Worm (Caenorhabditis elegans): ENCODE results near the gene frpr-5.

frpr-5 gene

DNA sequence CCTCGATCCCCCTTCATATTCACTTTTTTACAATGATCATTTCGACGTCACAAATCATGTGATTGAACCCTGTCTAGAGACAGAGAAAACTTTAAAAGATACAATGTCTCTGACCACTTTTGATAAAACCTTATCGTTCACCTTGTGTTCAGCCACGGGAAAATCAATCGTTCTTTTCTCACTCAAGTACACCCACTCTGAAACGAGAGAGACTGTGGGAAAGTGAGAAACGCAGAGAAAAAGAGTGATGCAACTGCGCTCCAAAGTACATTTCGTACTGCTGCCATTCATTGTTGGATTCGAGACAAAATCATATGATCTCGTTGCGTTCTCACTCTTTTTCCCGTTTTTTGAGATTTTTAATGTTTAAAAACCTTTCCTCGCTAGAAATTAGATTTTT lies 29.3 kb upstream of the frpr-5 start (continued):
- TF ChIP-seq C16A3.4 (tag; optimal IDR thresholded peaks at IDR 0.05) (peak; percentile 95), nhr-71 (tag; optimal IDR thresholded peaks at IDR 0.05) (peak; percentile 97), fkh-8 (tag; optimal IDR thresholded peaks at IDR 0.05) (peak; percentile 77), elt-2 (tag; optimal IDR thresholded peaks at IDR 0.05) (peak; percentile 92), pax-3 (tag; optimal IDR thresholded peaks at IDR 0.05) (peak; percentile 93), egl-13 (tag; optimal IDR thresholded peaks at IDR 0.05) (peak; percentile 69), lsy-2 (tag; optimal IDR thresholded peaks at IDR 0.05) (peak; percentile 86 to 92), aly-2 (tag; optimal IDR thresholded peaks at IDR 0.05) (peak; percentile 67), xbp-1 (tag; optimal IDR thresholded peaks at IDR 0.05) (peak; percentile 88), efl-1 (optimal IDR thresholded peaks at IDR 0.05) (peak; percentile 86 to 89), efl-1 (GFP tag; optimal IDR thresholded peaks at IDR 0.05 in 1 of 2) (peak; percentile 81 to 98), rnt-1 (tag; optimal IDR thresholded peaks at IDR 0.05) (peak; percentile 90), lin-39 (tag; optimal IDR thresholded peaks at IDR 0.05) (peak; percentile 7), zip-4 (GFP tag; optimal IDR thresholded peaks at IDR 0.05) (peak; percentile 56), isw-1 (GFP tag; IDR thresholded peaks at IDR 0.05) (peak; percentile 66), C04F5.9 (tag; optimal IDR thresholded peaks at IDR 0.05) (peak; percentile 66), nhr-11 (tag; optimal IDR thresholded peaks at IDR 0.05) (peak; percentile 42), ztf-11 (tag; optimal IDR thresholded peaks at IDR 0.05) (peak in 1 of 2 experiments; percentile 2), elt-3 (tag; optimal IDR thresholded peaks at IDR 0.05) (peak in 5 of 6 experiments; percentile 12 to 97 (median 83)), nhr-90 (tag; optimal IDR thresholded peaks at IDR 0.05; ENCODE audit: poor library complexity) (peak; percentile 92), skn-1 (tag; optimal IDR thresholded peaks at IDR 0.05) (peak; percentile 56), ceh-88 (GFP tag; IDR thresholded peaks at IDR 0.05) (0 out of 2 replicates have a peak, but pooled peaks have one; percentile 33), dsc-1 (tag; optimal IDR thresholded peaks at IDR 0.05) (peak; percentile 78), nhr-47 (tag; optimal IDR thresholded peaks at IDR 0.05) (peak; percentile 90), ets-5 (GFP tag; IDR thresholded peaks at IDR 0.05) (no peak), zag-1 (tag; optimal IDR thresholded peaks at IDR 0.05) (no peak), nhr-85 (tag) (peak; percentile 96), nhr-12 (tag; optimal IDR thresholded peaks at IDR 0.05) (no peak), snu-23 (GFP tag; optimal IDR thresholded peaks at IDR 0.05) (peak; percentile 96), fos-1 (tag; optimal IDR thresholded peaks at IDR 0.05) (peak; percentile 88), alr-1 (tag; optimal IDR thresholded peaks at IDR 0.05; ENCODE audit: borderline replicate concordance) (no peak), mep-1 (tag; optimal IDR thresholded peaks at IDR 0.05) (peak; percentile 93), ceh-90 (tag; optimal IDR thresholded peaks at IDR 0.05) (peak; percentile 50), nhr-237 (tag; optimal IDR thresholded peaks at IDR 0.05) (peak; percentile 43), nhr-77 (tag; optimal IDR thresholded peaks at IDR 0.05) (peak; percentile 85), tbx-2 (tag; optimal IDR thresholded peaks at IDR 0.05) (peak; percentile 93), lin-13 (GFP tag; optimal IDR thresholded peaks at IDR 0.05) (peak; percentile 81), pqm-1 (tag; optimal IDR thresholded peaks at IDR 0.05) (no peak), sup-37 (GFP tag; optimal IDR thresholded peaks at IDR 0.05) (peak; percentile 59), lin-14 (GFP tag; optimal IDR thresholded peaks at IDR 0.05) (peak; percentile 98), snpc-4 (tag; optimal IDR thresholded peaks at IDR 0.05) (peak; percentile 79), lin-15B (tag; optimal IDR thresholded peaks at IDR 0.05) (peak; percentile 86), Y116A8C.19 (tag; optimal IDR thresholded peaks at IDR 0.05; ENCODE audit: borderline replicate concordance) (no peak), tlp-1 (tag; optimal IDR thresholded peaks at IDR 0.05) (no peak), ceh-8 (GFP tag; optimal IDR thresholded peaks at IDR 0.05) (no peak), unc-30 (tag; optimal IDR thresholded peaks at IDR 0.05) (no peak), mab-9 (GFP tag; IDR thresholded peaks at IDR 0.05) (peak; percentile 63), unc-130 (tag; optimal IDR thresholded peaks at IDR 0.05) (peak; percentile 90), grh-1 (GFP tag; IDR thresholded peaks at IDR 0.05) (peak; percentile 84), ceh-82 (tag; optimal IDR thresholded peaks at IDR 0.05) (peak; percentile 41 to 80 (median 69)), nhr-19 (GFP tag; conservative IDR thresholded peaks at IDR 0.05) (peak; percentile 94)
